Worm (Caenorhabditis elegans): Measurements from ENCODE around the gene F34H10.1.

F34H10.1 gene

DNA sequence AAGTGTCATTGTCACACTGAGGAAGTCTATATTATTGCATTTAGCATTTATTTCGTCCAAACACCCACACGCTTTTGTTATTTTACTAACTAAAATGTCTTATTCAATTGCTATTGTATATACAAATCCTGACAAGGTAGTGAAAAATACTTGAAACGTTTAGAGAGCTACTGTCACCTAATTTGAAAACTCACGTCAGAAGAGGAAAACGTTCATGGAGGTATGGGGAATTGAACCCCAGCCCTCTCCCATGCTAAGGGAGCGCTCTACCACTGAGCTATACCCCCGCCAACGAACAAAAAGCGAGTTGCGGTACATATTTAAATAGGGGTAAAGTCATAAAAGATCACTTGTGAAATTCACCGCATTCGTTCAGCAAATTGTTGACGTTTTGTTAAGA is 3.3 kb upstream of the F34H10.1 start (continued):
- TF ChIP-seq nhr-25 (tag; optimal IDR thresholded peaks at IDR 0.05; ENCODE audit: borderline replicate concordance, insufficient read depth) (peak; percentile 20), pha-4 (GFP tag; IDR thresholded peaks at IDR 0.05) (peak; percentile 85), pha-4 (tag; optimal IDR thresholded peaks at IDR 0.05) (no peak), dmd-9 (GFP tag; IDR thresholded peaks at IDR 0.05) (0 out of 2 replicates have a peak, but pooled peaks have one; percentile 35), F26F4.8 (GFP tag; conservative IDR thresholded peaks at IDR 0.05) (0 out of 2 replicates have a peak, but pooled peaks have one; percentile 47), vab-7 (GFP tag; IDR thresholded peaks at IDR 0.05) (peak; percentile 82), mdt-29 (GFP tag; IDR thresholded peaks at IDR 0.05) (peak; percentile 57; the same call in 1 of the 2 replicates), spr-3 (GFP tag; optimal IDR thresholded peaks at IDR 0.05) (peak; percentile 14), aha-1 (tag) (peak; percentile 86), daf-16 (GFP tag; optimal IDR thresholded peaks at IDR 0.05) (peak; percentile 18 to 84), daf-16 (tag; optimal IDR thresholded peaks at IDR 0.05) (peak; percentile 65), dmd-8 (GFP tag; IDR thresholded peaks at IDR 0.05) (peak; percentile 67; the same call in 1 of the 2 replicates), gei-8 (GFP tag; optimal IDR thresholded peaks at IDR 0.05) (peak; percentile 3), unc-130 (GFP tag; optimal IDR thresholded peaks at IDR 0.05) (peak; percentile 29), duxl-1 (tag; optimal IDR thresholded peaks at IDR 0.05; ENCODE audit: poor library complexity) (peak; percentile 66), dve-1 (tag; optimal IDR thresholded peaks at IDR 0.05; ENCODE audit: insufficient read depth) (no peak), hlh-30 (tag; optimal IDR thresholded peaks at IDR 0.05; ENCODE audit: insufficient read depth) (peak; percentile 41), F49E8.2 (tag; optimal IDR thresholded peaks at IDR 0.05; ENCODE audit: borderline replicate concordance) (peak; percentile 35), rbr-2 (tag; optimal IDR thresholded peaks at IDR 0.05) (peak; percentile 44), nhr-102 (tag; optimal IDR thresholded peaks at IDR 0.05) (peak; percentile 76), saeg-2 (GFP tag; IDR thresholded peaks at IDR 0.05) (0 out of 2 replicates have a peak, but pooled peaks have one; percentile 32), egl-27 (tag; optimal IDR thresholded peaks at IDR 0.05) (no peak), lin-38 (GFP tag; IDR thresholded peaks at IDR 0.05) (no peak; the same call in 1 of the 2 replicates), lir-3 (tag; optimal IDR thresholded peaks at IDR 0.05) (peak; percentile 59), zip-2 (tag; optimal IDR thresholded peaks at IDR 0.05) (peak; percentile 61), ZK337.2 (GFP tag; IDR thresholded peaks at IDR 0.05) (peak; percentile 60; the same call in 1 of the 2 replicates), ceh-32 (tag; optimal IDR thresholded peaks at IDR 0.05; ENCODE audit: poor library complexity) (no peak), nhr-28 (tag; optimal IDR thresholded peaks at IDR 0.05) (no peak), hmg-1.1 (GFP tag; IDR thresholded peaks at IDR 0.05) (peak; percentile 51), Y48G9A.11 (GFP tag; IDR thresholded peaks at IDR 0.05) (peak; percentile 73)

DNA sequence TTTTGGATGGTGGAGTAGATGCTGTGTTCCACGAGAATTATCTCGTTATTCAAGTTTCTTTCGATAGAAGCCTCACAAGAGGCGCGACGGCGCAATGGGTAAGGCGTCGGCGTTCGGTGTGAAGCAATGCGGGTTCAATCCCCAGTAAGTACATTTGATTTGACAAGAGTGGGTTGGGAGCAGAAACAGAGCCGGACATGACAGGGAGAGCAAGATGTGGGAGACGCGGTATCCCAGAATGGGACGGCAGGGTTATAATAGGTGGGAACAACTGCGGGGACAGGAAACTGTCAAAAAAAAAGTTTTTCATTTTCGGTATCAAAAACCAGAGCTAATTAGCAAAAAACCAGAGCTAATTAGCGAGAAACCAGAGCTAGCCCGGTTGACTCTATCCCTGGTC is 1.2 kb downstream of the F34H10.1 start:
- TF ChIP-seq dmd-8 (GFP tag; IDR thresholded peaks at IDR 0.05) (peak; percentile 66; the same call in 1 of the 2 replicates), mdt-29 (GFP tag; IDR thresholded peaks at IDR 0.05) (0 out of 2 replicates have a peak, but pooled peaks have one; percentile 18), dmd-9 (GFP tag; IDR thresholded peaks at IDR 0.05) (peak; percentile 73; the same call in 1 of the 2 replicates), vab-7 (GFP tag; IDR thresholded peaks at IDR 0.05) (0 out of 2 replicates have a peak, but pooled peaks have one; percentile 9), php-3 (GFP tag; IDR thresholded peaks at IDR 0.05) (peak; percentile 53; the same call in 1 of the 2 replicates), dmd-6 (GFP tag; IDR thresholded peaks at IDR 0.05) (0 out of 2 replicates have a peak, but pooled peaks have one; percentile 17), tag-97 (GFP tag; IDR thresholded peaks at IDR 0.05) (0 out of 2 replicates have a peak, but pooled peaks have one; percentile 19)

DNA sequence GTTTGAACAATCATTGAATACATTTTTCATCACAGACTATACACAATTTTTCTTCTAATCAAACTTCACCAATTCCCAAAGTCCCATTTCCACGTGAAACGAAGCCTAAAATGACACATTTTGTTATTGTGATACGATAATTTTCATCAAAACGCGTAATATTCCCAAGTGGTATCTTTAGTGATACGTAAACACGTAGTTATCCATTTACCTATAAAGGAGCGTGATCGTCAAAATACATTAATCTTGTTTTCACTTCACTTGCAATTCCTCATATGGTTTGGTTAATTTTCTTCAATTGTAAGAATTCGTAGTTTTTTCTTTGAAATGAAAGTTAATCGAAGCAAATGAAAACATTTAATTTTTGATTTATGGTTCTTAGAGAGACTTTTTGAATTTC is 3.6 kb downstream of the F34H10.1 start:
- TF ChIP-seq jun-1 (tag; optimal IDR thresholded peaks at IDR 0.05) (no peak), skn-1 (tag; optimal IDR thresholded peaks at IDR 0.05) (no peak), hlh-30 (tag; optimal IDR thresholded peaks at IDR 0.05; ENCODE audit: insufficient read depth) (no peak), arid-1 (GFP tag; conservative IDR thresholded peaks at IDR 0.05) (no peak), lin-13 (GFP tag; optimal IDR thresholded peaks at IDR 0.05) (no peak), lin-29 (GFP tag; IDR thresholded peaks at IDR 0.05) (no peak), dmd-6 (GFP tag; IDR thresholded peaks at IDR 0.05) (no peak), lin-38 (GFP tag; IDR thresholded peaks at IDR 0.05) (no peak), daf-12 (tag; optimal IDR thresholded peaks at IDR 0.05) (no peak), nhr-10 (tag; optimal IDR thresholded peaks at IDR 0.05) (no peak)
